Fruit fly (Drosophila melanogaster) S2 (cell line): Measurements from ENCODE around the gene CG34015.

Source experiments
- CG8478 ChIP-seq: fragments of >200 bp; optimal IDR thresholded peaks from 2 replicates; lab custom pipeline; 2018
- CTCF ChIP-seq, 2 experiments: fragments of >200 bp; optimal IDR thresholded peaks; 2 replicates each; lab custom pipeline; 2018

- TF ChIP-seq CTCF (optimal IDR thresholded peaks at IDR 0.05; lab: Kevin White, UChicago) (no peak), CG8478 (no peak)
These were observed at the start of gene CG34015, which contains the start of gene eIF4H1 for dm6 chrX:16448252-16449191.
